Worm (Caenorhabditis elegans): ENCODE data around the gene acs-2.

ce11 chrV:15610350-15610940, 43.3 kb downstream of the acs-2 start, which contains the start of the genes fbxa-153 and str-12:
- TF ChIP-seq ets-7 (tag; optimal IDR thresholded peaks at IDR 0.05) (no peak), tbx-37 (GFP tag; conservative IDR thresholded peaks at IDR 0.05) (no peak), tbx-11 (GFP tag; IDR thresholded peaks at IDR 0.05) (no peak), flt-1 (GFP tag; IDR thresholded peaks at IDR 0.05) (no peak), ama-1 (optimal IDR thresholded peaks at IDR 0.05) (no peak), hnd-1 (tag; optimal IDR thresholded peaks at IDR 0.05) (no peak), ceh-13 (GFP tag; optimal IDR thresholded peaks at IDR 0.05) (no peak), pes-1 (GFP tag; IDR thresholded peaks at IDR 0.05) (no peak), ceh-36 (tag; optimal IDR thresholded peaks at IDR 0.05) (no peak), tra-4 (tag; optimal IDR thresholded peaks at IDR 0.05) (no peak), scrt-1 (GFP tag; IDR thresholded peaks at IDR 0.05) (no peak), hmbx-1 (tag; optimal IDR thresholded peaks at IDR 0.05) (no peak), F13C5.2 (tag; optimal IDR thresholded peaks at IDR 0.05) (peak; percentile 9)
